Worm (Caenorhabditis elegans): ENCODE measurements around the gene C18E9.9.

DNA sequence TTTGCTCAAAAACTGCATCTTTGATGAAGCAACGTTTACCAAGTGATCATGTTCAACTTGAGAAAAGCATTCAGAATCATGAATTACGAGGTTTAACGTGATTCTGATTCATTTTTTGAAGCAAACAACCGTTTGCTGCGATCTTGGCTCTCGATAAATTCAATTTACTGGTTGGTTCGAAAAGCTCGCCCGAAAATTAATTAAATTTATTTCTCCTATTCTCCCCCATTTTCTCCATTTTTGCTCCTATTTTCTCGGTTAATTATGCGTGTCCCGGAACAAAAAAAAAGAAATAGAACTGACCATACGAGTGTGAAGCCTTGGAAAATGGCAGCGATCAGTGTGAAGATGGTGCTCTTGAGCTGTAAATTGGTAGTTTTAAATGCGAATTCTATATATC is 32.4 kb downstream of the C18E9.9 start:
- TF ChIP-seq scrt-1 (GFP tag; IDR thresholded peaks at IDR 0.05) (no peak), flt-1 (GFP tag; IDR thresholded peaks at IDR 0.05) (no peak), ets-7 (tag; optimal IDR thresholded peaks at IDR 0.05) (no peak), pes-1 (GFP tag; IDR thresholded peaks at IDR 0.05) (no peak), tbx-37 (GFP tag; conservative IDR thresholded peaks at IDR 0.05) (no peak)

All from whole organism, early embryonic.